Worm (Caenorhabditis elegans): ENCODE measurements around the gene srh-45.
A peak's percentile ranks its signal among the peaks of the same experiment; 100 is the strongest.

Gene srh-45

DNA sequence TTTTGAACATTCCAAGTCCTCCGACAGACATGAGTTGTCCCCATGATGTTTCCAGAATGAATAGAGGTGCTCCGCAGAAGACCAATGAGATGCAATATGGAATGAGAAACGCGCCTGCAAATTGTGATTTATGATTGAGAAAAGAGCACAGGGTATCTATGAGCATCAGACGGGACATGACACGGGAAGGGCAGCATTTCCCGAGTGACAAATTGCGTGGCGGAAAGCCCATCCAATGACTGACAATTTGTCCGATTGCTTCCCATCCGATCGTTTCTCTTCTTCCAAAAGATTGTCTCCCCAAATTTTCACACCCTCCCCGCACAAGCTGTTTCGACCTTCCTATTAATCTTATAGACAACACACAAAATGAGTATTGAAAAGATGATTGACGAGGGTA lies 3.0 kb upstream of the srh-45 start:
- TF ChIP-seq C34F6.9 (tag; optimal IDR thresholded peaks at IDR 0.05) (peak; percentile 1), sem-4 (tag; optimal IDR thresholded peaks at IDR 0.05) (no peak), F13H6.1 (tag; optimal IDR thresholded peaks at IDR 0.05) (peak; percentile 55), sma-9 (GFP tag; optimal IDR thresholded peaks at IDR 0.05) (peak; percentile 48), sma-9 (tag; optimal IDR thresholded peaks at IDR 0.05) (no peak), mab-5 (tag; optimal IDR thresholded peaks at IDR 0.05) (peak; percentile 65)

DNA sequence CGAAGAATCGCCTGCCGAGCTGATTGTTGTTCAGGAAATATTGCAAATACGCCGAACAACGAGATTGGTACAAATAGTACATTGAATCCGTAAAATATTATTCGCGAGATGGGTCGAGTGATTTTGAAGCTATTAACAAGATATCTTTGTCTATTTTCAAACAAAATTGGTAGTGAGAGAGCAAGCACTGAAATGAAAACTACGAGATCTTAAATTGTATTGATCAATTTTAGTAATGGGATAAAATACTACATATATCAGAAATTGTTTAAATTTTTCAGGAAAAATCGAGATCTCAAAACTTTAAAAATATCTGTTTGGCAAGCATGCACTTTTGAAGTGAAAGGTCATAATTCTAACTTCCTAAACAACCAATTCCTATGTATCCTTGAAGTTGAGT lies 579 bp downstream of the srh-45 start:
- TF ChIP-seq ceh-82 (tag; optimal IDR thresholded peaks at IDR 0.05) = no peak
- no peak for TF ChIP-seq alr-1 (tag; optimal IDR thresholded peaks at IDR 0.05)
- TF ChIP-seq gmeb-1 (tag; optimal IDR thresholded peaks at IDR 0.05) = no peak
- no peak for TF ChIP-seq Y55F3AM.14 (GFP tag; optimal IDR thresholded peaks at IDR 0.05)
- no peak for TF ChIP-seq ceh-16 (tag; optimal IDR thresholded peaks at IDR 0.05)
- no peak for TF ChIP-seq egl-27 (tag; optimal IDR thresholded peaks at IDR 0.05)

DNA sequence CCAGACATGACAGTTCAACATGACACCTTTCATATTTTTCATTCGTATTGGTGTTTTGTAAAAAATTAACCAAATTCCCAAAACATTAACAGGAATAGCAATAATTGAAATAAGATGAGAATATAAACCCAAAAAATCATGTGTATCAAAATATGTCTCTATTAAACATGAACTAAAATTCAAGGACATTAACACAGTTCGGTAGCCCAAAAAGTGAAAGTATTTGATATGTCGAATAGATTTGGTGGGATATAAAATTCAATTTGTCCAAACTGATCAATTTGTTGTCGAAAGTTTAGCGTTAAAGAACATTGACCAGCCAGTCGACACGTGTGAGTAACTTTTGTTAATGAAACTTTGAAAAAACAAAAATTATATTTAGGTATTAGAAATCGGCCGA lies 2.1 kb downstream of the srh-45 start, which contains the start of gene srh-46:
Gene srh-46 (minus strand): TSS at position 189 of the 400 bp plus-strand sequence.
- TF ChIP-seq unc-62 (GFP tag; optimal IDR thresholded peaks at IDR 0.05) (no peak), nhr-11 (tag; optimal IDR thresholded peaks at IDR 0.05) (no peak), nhr-23 (tag; optimal IDR thresholded peaks at IDR 0.05) (no peak), blmp-1 (tag; optimal IDR thresholded peaks at IDR 0.05; ENCODE audit: insufficient read depth) (peak; percentile 67)

DNA sequence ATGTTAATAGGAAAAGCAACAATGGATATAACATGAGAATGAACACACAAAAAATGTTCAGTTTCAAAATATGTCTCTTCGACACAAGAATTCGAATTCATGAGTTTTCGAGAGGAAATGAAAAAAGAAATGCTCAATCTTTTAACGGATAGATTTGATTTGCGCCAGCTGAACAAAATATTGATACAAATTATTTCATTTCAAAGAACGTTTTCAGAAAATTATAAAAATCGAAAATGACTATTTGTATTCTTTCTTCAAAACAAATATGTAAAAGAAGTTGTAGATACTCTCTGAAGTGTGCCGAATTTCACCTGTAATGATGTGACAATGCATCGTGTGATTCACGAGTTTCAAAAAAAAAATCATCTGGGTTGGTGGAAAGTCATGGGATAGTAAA lies 4.2 kb downstream of the srh-45 start, which contains the start of gene srh-47:
Gene srh-47 (minus strand): TSS at position 101 of the 400 bp plus-strand sequence.
- TF ChIP-seq sma-3 (GFP tag; optimal IDR thresholded peaks at IDR 0.05) (no peak), elt-1 (tag; optimal IDR thresholded peaks at IDR 0.05) (no peak), ztf-1 (GFP tag; conservative IDR thresholded peaks at IDR 0.05) (no peak), nhr-12 (tag; optimal IDR thresholded peaks at IDR 0.05) (no peak), nhr-129 (tag; optimal IDR thresholded peaks at IDR 0.05) (no peak), lin-39 (tag; optimal IDR thresholded peaks at IDR 0.05) (no peak), zag-1 (tag; optimal IDR thresholded peaks at IDR 0.05) (no peak), sem-4 (tag; optimal IDR thresholded peaks at IDR 0.05) (no peak), unc-62 (GFP tag; optimal IDR thresholded peaks at IDR 0.05) (no peak), elt-3 (tag; optimal IDR thresholded peaks at IDR 0.05) (no peak), alr-1 (tag; optimal IDR thresholded peaks at IDR 0.05) (no peak)

DNA sequence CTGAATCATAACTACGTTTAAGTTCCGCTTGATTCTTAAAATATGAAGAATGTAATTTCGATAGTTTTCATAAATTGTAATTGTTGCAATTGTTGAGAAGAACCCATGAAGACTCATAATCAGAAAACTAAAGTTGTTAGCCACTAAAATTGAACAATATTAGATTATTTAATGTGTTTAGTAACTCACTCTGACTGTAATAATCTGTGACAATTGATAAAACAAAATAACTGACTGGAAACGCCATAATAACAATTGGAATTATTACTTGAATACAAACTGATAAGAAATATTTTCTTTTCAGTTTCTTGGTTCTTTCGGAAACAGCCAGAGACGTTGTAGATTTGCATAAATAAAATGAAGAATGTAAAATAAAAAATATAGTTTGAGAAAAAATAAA lies 5.4 kb downstream of the srh-45 start:
- TF ChIP-seq unc-62 (GFP tag; optimal IDR thresholded peaks at IDR 0.05) = no peak

- no peak for TF ChIP-seq nhr-6 (tag; optimal IDR thresholded peaks at IDR 0.05)
- TF ChIP-seq crh-2 (tag; optimal IDR thresholded peaks at IDR 0.05) = no peak
- no peak for TF ChIP-seq elt-3 (tag; optimal IDR thresholded peaks at IDR 0.05)
Measured at ce11 chrV:11298632-11299031, 6.1 kb downstream of the srh-45 start, which contains the start of gene T03F7.5. TSS of gene T03F7.5 (minus strand) at chrV:11298732.

ce11 chrV:11294393-11294792 lies 10.4 kb downstream of the srh-45 start, which contains the start of gene T03F7.6:
TSS of gene T03F7.6 (plus strand) at chrV:11294693.
- TF ChIP-seq mbf-1 (tag; optimal IDR thresholded peaks at IDR 0.05) = no peak
- TF ChIP-seq C34F6.9 (tag; optimal IDR thresholded peaks at IDR 0.05) = no peak
- TF ChIP-seq alr-1 (tag; optimal IDR thresholded peaks at IDR 0.05) = no peak
- no peak for TF ChIP-seq lin-39 (tag; optimal IDR thresholded peaks at IDR 0.05)
- TF ChIP-seq mdl-1 (tag; optimal IDR thresholded peaks at IDR 0.05) = no peak
- TF ChIP-seq lin-11 (tag; optimal IDR thresholded peaks at IDR 0.05) = no peak
- TF ChIP-seq zag-1 (tag; optimal IDR thresholded peaks at IDR 0.05) = no peak
- no peak for TF ChIP-seq crh-2 (tag; optimal IDR thresholded peaks at IDR 0.05)
- TF ChIP-seq sma-3 (GFP tag; optimal IDR thresholded peaks at IDR 0.05) = no peak
- no peak for TF ChIP-seq nhr-129 (tag; optimal IDR thresholded peaks at IDR 0.05)
- TF ChIP-seq ceh-82 (tag; optimal IDR thresholded peaks at IDR 0.05) = no peak
- no peak for TF ChIP-seq nhr-11 (tag; optimal IDR thresholded peaks at IDR 0.05)
- no peak for TF ChIP-seq snpc-4 (tag; optimal IDR thresholded peaks at IDR 0.05)
- no peak for TF ChIP-seq ZK546.5 (tag; optimal IDR thresholded peaks at IDR 0.05)
- TF ChIP-seq ama-1 (optimal IDR thresholded peaks at IDR 0.05) = no peak
- TF ChIP-seq peb-1 (tag; optimal IDR thresholded peaks at IDR 0.05) = no peak
- no peak for TF ChIP-seq nhr-77 (tag; optimal IDR thresholded peaks at IDR 0.05)
- no peak for TF ChIP-seq dmd-4 (tag; optimal IDR thresholded peaks at IDR 0.05)
- no peak for TF ChIP-seq sem-4 (tag; optimal IDR thresholded peaks at IDR 0.05)
- TF ChIP-seq F13H6.1 (tag; optimal IDR thresholded peaks at IDR 0.05) = no peak
